Worm (Caenorhabditis elegans): ENCODE data around the gene W02D7.6.

DNA sequence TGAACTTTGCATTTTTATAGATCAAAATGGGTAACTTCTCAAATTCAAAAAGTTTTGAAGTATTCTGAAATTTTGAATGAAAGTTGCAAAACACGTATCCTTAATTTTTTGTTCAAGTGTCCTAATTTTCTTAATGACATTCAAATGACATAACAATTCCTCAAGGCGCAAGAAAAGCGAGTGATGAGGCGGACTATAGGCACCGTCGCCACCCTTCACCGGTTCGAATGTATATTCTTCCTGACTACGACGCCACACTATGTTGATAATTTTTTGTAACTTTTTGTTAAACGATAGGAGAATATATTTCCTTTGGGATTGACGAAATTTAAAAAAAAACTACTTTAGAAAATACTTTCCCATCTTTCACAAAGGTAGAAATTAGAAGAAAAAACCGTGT, 19.7 kb downstream of the W02D7.6 start:
- TF ChIP-seq ceh-9 (tag; optimal IDR thresholded peaks at IDR 0.05): no peak
- TF ChIP-seq hlh-30 (tag; optimal IDR thresholded peaks at IDR 0.05; ENCODE audit: insufficient read depth): no peak
- no peak for TF ChIP-seq pha-4 (tag; optimal IDR thresholded peaks at IDR 0.05)
- no peak for TF ChIP-seq C38D4.7 (GFP tag; optimal IDR thresholded peaks at IDR 0.05)
- TF ChIP-seq sox-4 (tag; optimal IDR thresholded peaks at IDR 0.05): no peak
- TF ChIP-seq rnt-1 (tag; optimal IDR thresholded peaks at IDR 0.05): no peak
- TF ChIP-seq T23F11.4 (GFP tag; optimal IDR thresholded peaks at IDR 0.05): no peak
- no peak for TF ChIP-seq ceh-31 (tag; optimal IDR thresholded peaks at IDR 0.05)
- TF ChIP-seq nhr-11 (tag; optimal IDR thresholded peaks at IDR 0.05): no peak
- TF ChIP-seq ttx-3 (tag; optimal IDR thresholded peaks at IDR 0.05): no peak
- no peak for TF ChIP-seq elt-2 (tag; optimal IDR thresholded peaks at IDR 0.05)

Data from whole organism, late embryonic.